Fruit fly (Drosophila melanogaster) whole organism, prepupa: ENCODE results near the gene CG31792.

Experiments used
- Blimp-1 ChIP-seq: fragments of 200-800 bp; sonication (Bioruptor generic); optimal IDR thresholded peaks from 3 replicates; lab custom pipeline; 2017; ENCODE audit warnings: missing biosample characterization, missing genetic modification characterization, mild to moderate bottlenecking, moderate library complexity, missing genetic modification reagents
- CG10631 ChIP-seq: fragments of 200-800 bp; sonication (Bioruptor generic); optimal IDR thresholded peaks from 2 replicates; lab custom pipeline; 2016; ENCODE audit warnings: missing biosample characterization, missing genetic modification characterization
- CG10669 ChIP-seq: fragments of 200-800 bp; sonication (Bioruptor generic); optimal IDR thresholded peaks from 3 replicates; lab custom pipeline; 2018; ENCODE audit warnings: missing biosample characterization, mild to moderate bottlenecking, missing genetic modification characterization, moderate library complexity
- CG11294 ChIP-seq: fragments of 200-800 bp; sonication (Bioruptor generic); IDR thresholded peaks from 2 replicates; pipeline ENCODE4 v1.3.6; 2022; ENCODE audit warnings: missing biosample characterization, missing genetic modification characterization
- CG11762 ChIP-seq: fragments of 200-800 bp; sonication (Bioruptor generic); optimal IDR thresholded peaks from 3 replicates; lab custom pipeline; 2016; ENCODE audit warnings: missing biosample characterization, missing genetic modification characterization; ENCODE audit not compliant: insufficient read depth
- CG15336 ChIP-seq: fragments of 200-800 bp; sonication (Bioruptor generic); IDR thresholded peaks from 2 replicates; pipeline ENCODE4 v1.3.6; 2022; ENCODE audit warnings: missing biosample characterization, missing genetic modification characterization
- CG1621 ChIP-seq: fragments of 200-800 bp; sonication (Bioruptor generic); optimal IDR thresholded peaks from 3 replicates; lab custom pipeline; 2018; ENCODE audit warnings: missing biosample characterization, mild to moderate bottlenecking, missing genetic modification characterization
- CG16779 ChIP-seq: fragments of 200-800 bp; sonication (Bioruptor generic); optimal IDR thresholded peaks from 3 replicates; lab custom pipeline; 2017; ENCODE audit warnings: missing biosample characterization, mild to moderate bottlenecking, missing genetic modification characterization
- CG3032 ChIP-seq: fragments of 200-800 bp; optimal IDR thresholded peaks from 2 replicates; lab custom pipeline; 2019; ENCODE audit warnings: missing biosample characterization, mild to moderate bottlenecking, missing genetic modification characterization, moderate library complexity
- CG31627 ChIP-seq: fragments of 200-800 bp; sonication (Bioruptor generic); optimal IDR thresholded peaks from 3 replicates; lab custom pipeline; 2016; ENCODE audit warnings: missing biosample characterization, missing genetic modification characterization
- CG3919 ChIP-seq: fragments of 200-800 bp; sonication (Bioruptor generic); optimal IDR thresholded peaks from 3 replicates; lab custom pipeline; 2016; ENCODE audit warnings: missing biosample characterization, missing genetic modification characterization
- CG6163 ChIP-seq: fragments of 200-800 bp; sonication (Bioruptor generic); IDR thresholded peaks from 3 replicates; pipeline ENCODE4 v1.3.6; 2022; ENCODE audit warnings: missing biosample characterization, missing genetic modification characterization
- CG6808 ChIP-seq: fragments of 200-800 bp; sonication (Bioruptor generic); optimal IDR thresholded peaks from 3 replicates; lab custom pipeline; 2017; ENCODE audit warnings: missing biosample characterization, missing genetic modification characterization, mild to moderate bottlenecking, moderate library complexity, missing genetic modification reagents
- CG6854 ChIP-seq: fragments of 200-800 bp; sonication (Bioruptor generic); optimal IDR thresholded peaks from 2 replicates; lab custom pipeline; 2017; ENCODE audit warnings: missing biosample characterization, mild to moderate bottlenecking, missing genetic modification characterization
- CG8632 ChIP-seq: fragments of 200-800 bp; sonication (Bioruptor generic); optimal IDR thresholded peaks from 3 replicates; lab custom pipeline; 2016; ENCODE audit warnings: missing biosample characterization, missing genetic modification characterization
- Eip78C ChIP-seq: fragments of 200-800 bp; sonication (Bioruptor generic); peaks from one replicate; lab custom pipeline; 2016; ENCODE audit warnings: missing biosample characterization, missing genetic modification characterization
- Eip93F ChIP-seq: fragments of 200-800 bp; sonication (Bioruptor generic); optimal IDR thresholded peaks from 2 replicates; lab custom pipeline; 2016; ENCODE audit warnings: missing biosample characterization, mild to moderate bottlenecking, missing genetic modification characterization
- Ets21C ChIP-seq: fragments of 200-800 bp; sonication (Bioruptor generic); optimal IDR thresholded peaks from 3 replicates; lab custom pipeline; 2016; ENCODE audit warnings: missing biosample characterization, missing genetic modification characterization
- Ets96B ChIP-seq: fragments of 200-800 bp; optimal IDR thresholded peaks from 2 replicates; lab custom pipeline; 2019; ENCODE audit warnings: missing biosample characterization, mild to moderate bottlenecking, missing genetic modification characterization, moderate library complexity
- Hr38 ChIP-seq: sonication (Bioruptor generic); optimal IDR thresholded peaks from 2 replicates; lab custom pipeline; 2016; ENCODE audit warnings: missing biosample characterization, missing genetic modification characterization
- Hr39 ChIP-seq: fragments of 200-800 bp; sonication (Bioruptor generic); optimal IDR thresholded peaks from 2 replicates; lab custom pipeline; 2016; ENCODE audit warnings: missing biosample characterization, missing genetic modification characterization
- Lpt ChIP-seq: fragments of 200-800 bp; sonication (Bioruptor generic); optimal IDR thresholded peaks from 3 replicates; lab custom pipeline; 2016; ENCODE audit warnings: missing biosample characterization, missing genetic modification characterization
- Met ChIP-seq: fragments of 200-800 bp; sonication (Bioruptor generic); optimal IDR thresholded peaks from 3 replicates; lab custom pipeline; 2016; ENCODE audit warnings: missing biosample characterization, missing genetic modification characterization
- Sox14 ChIP-seq: fragments of 200-800 bp; sonication (Bioruptor generic); optimal IDR thresholded peaks from 3 replicates; lab custom pipeline; 2016; ENCODE audit warnings: missing biosample characterization, missing genetic modification characterization
- achi ChIP-seq: fragments of 200-800 bp; sonication (Bioruptor generic); optimal IDR thresholded peaks from 3 replicates; lab custom pipeline; 2016; ENCODE audit warnings: missing biosample characterization, missing genetic modification characterization
- acj6 ChIP-seq: fragments of 200-800 bp; sonication (Bioruptor generic); optimal IDR thresholded peaks from 3 replicates; lab custom pipeline; 2016; ENCODE audit warnings: missing biosample characterization, missing genetic modification characterization
- cyc ChIP-seq: fragments of 200-800 bp; sonication (Bioruptor generic); optimal IDR thresholded peaks from 3 replicates; lab custom pipeline; 2016; ENCODE audit warnings: missing biosample characterization, missing genetic modification characterization
- dsx ChIP-seq: fragments of 200-800 bp; optimal IDR thresholded peaks from 3 replicates; lab custom pipeline; 2019; ENCODE audit warnings: missing biosample characterization, mild to moderate bottlenecking, missing genetic modification characterization, moderate library complexity; ENCODE audit not compliant: poor library complexity, severe bottlenecking
- esn ChIP-seq: fragments of 200-800 bp; sonication (Bioruptor generic); optimal IDR thresholded peaks from 2 replicates; lab custom pipeline; 2016; ENCODE audit warnings: missing biosample characterization, mild to moderate bottlenecking, missing genetic modification characterization, moderate library complexity
- fkh ChIP-seq: fragments of 200-800 bp; sonication (Bioruptor generic); optimal IDR thresholded peaks from 3 replicates; lab custom pipeline; 2017; ENCODE audit warnings: missing biosample characterization, mild to moderate bottlenecking, missing genetic modification characterization, moderate library complexity
- net ChIP-seq: fragments of 200-800 bp; sonication (Bioruptor generic); optimal IDR thresholded peaks from 3 replicates; lab custom pipeline; 2016; ENCODE audit warnings: missing biosample characterization, missing genetic modification characterization
- pdm3 ChIP-seq: fragments of 200-800 bp; sonication (Bioruptor generic); optimal IDR thresholded peaks from 3 replicates; lab custom pipeline; 2016; ENCODE audit warnings: missing biosample characterization, missing genetic modification characterization
- salr ChIP-seq, 2 experiments: fragments of 200-800 bp; sonication (Bioruptor generic); optimal IDR thresholded peaks; 3 replicates each; lab custom pipeline; 2016 to 2018; ENCODE audit warnings: missing biosample characterization in 2 of 2, missing genetic modification characterization in 2 of 2, mild to moderate bottlenecking in 1 of 2
- spab ChIP-seq: fragments of 200-800 bp; sonication (Bioruptor generic); optimal IDR thresholded peaks from 2 replicates; lab custom pipeline; 2017; ENCODE audit warnings: missing biosample characterization, mild to moderate bottlenecking, missing genetic modification characterization, missing genetic modification reagents
- ss ChIP-seq, 2 experiments: fragments of 200-800 bp; sonication (Bioruptor generic); optimal IDR thresholded peaks; 2 replicates in 1 of 2; 3 replicates in 1 of 2; lab custom pipeline; 2017 to 2018; ENCODE audit warnings: mild to moderate bottlenecking in 2 of 2, missing biosample characterization in 2 of 2, missing genetic modification characterization in 2 of 2, moderate library complexity in 1 of 2
- svp ChIP-seq: fragments of 200-800 bp; sonication (Bioruptor generic); peaks from one replicate; lab custom pipeline; 2016; ENCODE audit warnings: missing biosample characterization, missing genetic modification characterization
- topi ChIP-seq: fragments of 200-800 bp; sonication (Bioruptor generic); optimal IDR thresholded peaks from 3 replicates; lab custom pipeline; 2016; ENCODE audit warnings: missing biosample characterization, missing genetic modification characterization
- vri ChIP-seq: fragments of 200-800 bp; sonication (Bioruptor generic); optimal IDR thresholded peaks from 3 replicates; lab custom pipeline; 2016; ENCODE audit warnings: missing biosample characterization, mild to moderate bottlenecking, missing genetic modification characterization

The CG31792 gene

DNA sequence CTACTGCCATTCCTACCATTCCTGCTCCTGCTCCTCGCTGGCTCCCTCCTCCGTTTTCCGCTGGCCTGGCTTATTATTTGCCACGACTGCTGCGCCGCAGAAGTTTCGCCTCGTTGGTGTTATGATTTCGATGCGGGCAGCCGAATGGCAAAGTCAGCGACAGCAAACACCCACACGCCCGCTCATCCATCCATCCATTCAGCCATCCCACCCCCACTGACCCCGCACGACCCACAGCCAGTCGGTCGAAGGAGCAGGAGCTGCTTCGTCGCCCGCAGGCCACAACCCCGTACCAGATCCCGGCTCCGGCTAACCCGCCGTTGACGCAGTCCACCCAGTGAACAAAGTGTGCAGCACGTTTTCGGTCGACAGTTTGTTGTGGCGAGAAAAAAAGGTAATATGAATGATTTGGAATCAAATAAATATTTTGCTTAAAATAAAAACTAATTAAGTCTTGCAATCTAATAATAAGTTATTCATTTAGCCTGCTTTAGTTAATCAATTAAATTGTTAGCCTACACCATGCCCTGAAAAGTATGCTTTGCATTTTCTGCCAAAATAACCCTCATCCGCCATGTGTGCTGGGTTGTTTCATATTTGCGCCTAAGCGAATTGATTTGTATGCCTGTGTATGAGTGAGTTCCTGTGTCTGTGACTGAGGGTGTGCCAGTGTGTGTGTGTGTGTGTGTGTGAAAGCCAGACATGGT, 29.4 kb downstream of the CG31792 start (continued):
- TF ChIP-seq CG8632 (GFP tag; lab: Kevin White, UChicago) = peak; percentile 43
- TF ChIP-seq Hr38 (GFP tag; lab: Kevin White, UChicago) = no peak
- TF ChIP-seq CG31627 (GFP tag; lab: Kevin White, UChicago) = peak; percentile 33
- peak; percentile 30 for TF ChIP-seq CG3919 (GFP tag; lab: Kevin White, UChicago)
- TF ChIP-seq Sox14 (GFP tag; lab: Kevin White, UChicago) = peak; percentile 57
- peak; percentile 34 for TF ChIP-seq acj6 (GFP tag; lab: Kevin White, UChicago)
- peak; percentile 13 for TF ChIP-seq CG16779 (tag; lab: Kevin White, UChicago)
- peak; percentile 9 for TF ChIP-seq cyc (GFP tag; lab: Kevin White, UChicago)
- TF ChIP-seq CG1621 (tag; lab: Kevin White, UChicago) = peak; percentile 60
- TF ChIP-seq Met = peak; percentile 45

DNA sequence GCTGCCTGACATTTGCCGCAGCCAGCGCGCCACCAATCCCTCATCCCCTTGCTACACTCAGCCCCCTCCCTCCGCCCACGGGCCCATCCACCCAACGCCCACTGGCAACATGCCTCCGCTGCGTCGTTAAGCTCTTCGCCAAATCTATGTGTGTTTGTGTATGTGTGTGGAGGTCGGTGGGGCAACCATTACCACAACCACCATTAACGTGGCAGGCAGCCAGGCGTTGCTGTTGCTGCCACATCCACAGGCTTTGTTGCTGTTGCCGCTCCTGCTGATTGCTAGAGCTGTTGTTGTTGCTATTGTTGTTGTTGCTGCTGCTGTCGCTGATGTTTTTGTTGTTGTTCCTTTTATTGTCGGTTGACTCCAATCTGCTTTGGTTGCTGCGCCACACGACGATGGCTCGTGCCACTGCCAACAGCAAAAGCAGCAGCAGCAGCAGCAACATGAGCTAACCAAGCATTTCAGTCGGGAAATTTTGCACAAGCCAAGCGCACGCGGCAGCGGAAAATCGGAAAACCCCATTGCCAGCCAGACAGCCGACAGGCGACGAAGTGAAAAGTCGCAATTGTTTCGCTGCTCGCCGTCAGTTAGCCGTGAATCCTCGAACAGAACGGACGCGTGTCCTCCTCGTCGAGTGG, 30.1 kb downstream of the CG31792 start, which contains the start of gene Sidpn:
Gene Sidpn (plus strand): TSS at position 465 of the 641 bp plus-strand sequence.
- TF ChIP-seq CG10669 (GFP tag; lab: Kevin White, UChicago) (no peak), spab (no peak), CG3032 (tag; lab: Kevin White, UChicago) (no peak), vri (GFP tag; lab: Kevin White, UChicago) (no peak)
- TF ChIP-seq, all 60 proteins: peak for 0

DNA sequence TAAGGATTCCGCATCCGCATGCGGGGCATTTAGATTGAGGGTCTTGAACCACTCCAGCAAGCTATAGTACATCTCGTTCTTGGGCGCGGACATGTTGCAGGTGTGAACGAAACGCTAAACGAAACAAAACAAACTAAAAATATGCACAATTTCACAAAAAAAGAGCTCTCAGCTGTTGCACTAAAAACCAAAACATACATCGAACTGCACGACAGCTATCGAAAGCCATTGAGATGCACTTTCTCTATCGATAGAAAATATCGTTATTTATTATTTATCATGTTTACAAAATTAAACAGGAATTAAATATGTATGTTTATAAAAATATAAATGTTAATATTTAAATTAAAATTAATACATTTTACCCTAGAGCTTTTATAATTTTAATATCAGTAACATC, 36.0 kb downstream of the CG31792 start, which contains the start of gene hook:
Gene hook (minus strand): TSS at position 211 of the 400 bp plus-strand sequence.
- no peak for TF ChIP-seq salr (GFP tag; optimal IDR thresholded peaks at IDR 0.05; lab: Kevin White, UChicago)
- TF ChIP-seq Hr38 (GFP tag; lab: Kevin White, UChicago) = no peak
- no peak for TF ChIP-seq CG16779 (tag; lab: Kevin White, UChicago)
- TF ChIP-seq Ets21C (GFP tag; lab: Kevin White, UChicago) = no peak
- no peak for TF ChIP-seq CG11762
- TF ChIP-seq CG6163 (GFP tag; lab: Robert Waterston, UW) = no peak
- TF ChIP-seq Lpt (GFP tag; lab: Kevin White, UChicago) = no peak
- TF ChIP-seq ss (GFP tag; optimal IDR thresholded peaks at IDR 0.05; lab: Kevin White, UChicago) = no peak
- TF ChIP-seq, all 60 proteins: peak for 0

DNA sequence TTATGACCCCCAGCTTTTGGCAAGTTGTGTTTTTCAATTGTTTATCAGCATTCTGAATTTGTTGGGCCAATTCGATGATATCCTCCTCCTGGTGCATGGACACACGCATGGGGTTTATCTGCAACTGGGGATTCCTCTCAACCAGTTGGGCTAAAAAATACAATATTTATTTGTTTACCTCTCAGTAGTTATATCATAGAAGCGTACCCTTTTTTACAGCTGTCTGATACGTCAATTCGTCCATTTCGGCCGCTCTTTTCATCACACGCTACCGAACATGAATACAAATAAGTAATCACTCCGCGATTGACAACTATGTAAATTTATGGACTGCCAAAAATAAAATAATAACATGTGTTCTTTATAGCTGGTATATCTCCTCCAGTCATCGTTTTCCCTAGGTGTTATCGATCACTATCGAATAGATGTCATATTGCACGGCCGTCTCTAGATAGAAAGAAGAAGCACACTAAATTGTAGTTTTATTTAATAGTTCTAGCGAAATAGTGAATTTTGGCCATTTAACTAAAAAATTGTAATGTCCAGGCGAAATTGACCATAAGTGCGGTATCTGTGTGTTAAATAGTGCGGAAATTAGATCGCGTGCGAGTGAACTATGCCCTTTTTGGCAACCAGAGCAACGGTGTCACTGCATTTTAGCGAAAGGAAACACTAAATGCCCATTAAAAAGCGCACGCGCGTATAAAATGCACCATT, 37.1 kb downstream of the CG31792 start, which contains the start of the genes mib2 and CG31800:
Gene mib2 (plus strand): TSS at position 232 of the 717 bp plus-strand sequence.
Gene CG31800 (minus strand): TSS at position 364 of the 717 bp plus-strand sequence.
- TF ChIP-seq net (GFP tag; lab: Kevin White, UChicago) (no peak), Eip93F (GFP tag; lab: Kevin White, UChicago) (no peak), Ets96B (no peak), CG8632 (GFP tag; lab: Kevin White, UChicago) (no peak), cyc (GFP tag; lab: Kevin White, UChicago) (no peak), CG6854 (GFP tag; lab: Kevin White, UChicago) (no peak), salr (GFP tag; optimal IDR thresholded peaks at IDR 0.05; lab: Kevin White, UChicago) (no peak), acj6 (GFP tag; lab: Kevin White, UChicago) (peak; percentile 3), CG15336 (no peak), Blimp-1 (GFP tag; lab: Kevin White, UChicago) (no peak), Lpt (GFP tag; lab: Kevin White, UChicago) (no peak), Ets21C (GFP tag; lab: Kevin White, UChicago) (no peak), CG10631 (no peak), CG11762 (no peak), CG3032 (tag; lab: Kevin White, UChicago) (no peak), CG6808 (GFP tag; lab: Kevin White, UChicago) (peak; percentile 13), svp (GFP tag; lab: Kevin White, UChicago) (peak; percentile 71), Eip78C (GFP tag; lab: Kevin White, UChicago) (peak; percentile 52), CG31627 (GFP tag; lab: Kevin White, UChicago) (no peak), Hr38 (GFP tag; lab: Kevin White, UChicago) (no peak), esn (GFP tag; lab: Kevin White, UChicago) (peak; percentile 21), pdm3 (no peak), Sox14 (GFP tag; lab: Kevin White, UChicago) (no peak), CG6163 (GFP tag; lab: Robert Waterston, UW) (no peak), topi (GFP tag; lab: Kevin White, UChicago) (no peak), Hr39 (GFP tag; lab: Kevin White, UChicago) (no peak), fkh (GFP tag; lab: Kevin White, UChicago) (peak; percentile 36), dsx (GFP tag; lab: Kevin White, UChicago) (peak; percentile 58), achi (GFP tag; lab: Kevin White, UChicago) (peak; percentile 16), CG11294 (no peak)
